Fruit fly (Drosophila melanogaster) whole organism, embryonic: ENCODE data around the gene BtbVII.

Experiments used
- ATbp ChIP-seq: fragments of 200-800 bp; sonication (Bioruptor generic); optimal IDR thresholded peaks from 2 replicates; lab custom pipeline; 2017; ENCODE audit warnings: missing biosample characterization, mild to moderate bottlenecking, missing genetic modification characterization, missing genetic modification reagents
- Asciz ChIP-seq: fragments of 200-800 bp; sonication (Bioruptor generic); optimal IDR thresholded peaks from 2 replicates; lab custom pipeline; 2017; ENCODE audit warnings: missing biosample characterization, mild to moderate bottlenecking, missing genetic modification characterization, missing genetic modification reagents
- BEAF-32 ChIP-seq: fragments of 200-800 bp; sonication (Bioruptor generic); optimal IDR thresholded peaks from 3 replicates; lab custom pipeline; 2017; ENCODE audit warnings: missing biosample characterization, missing genetic modification characterization, mild to moderate bottlenecking, moderate library complexity, missing genetic modification reagents
- CG10431 ChIP-seq: fragments of 200-800 bp; sonication (Bioruptor generic); optimal IDR thresholded peaks from 3 replicates; lab custom pipeline; 2018; ENCODE audit warnings: missing biosample characterization, mild to moderate bottlenecking, missing genetic modification characterization
- CG11085 ChIP-seq: fragments of 200-800 bp; sonication (Bioruptor generic); IDR thresholded peaks from 2 replicates; pipeline ENCODE4 v1.3.6; 2022; ENCODE audit warnings: missing biosample characterization, missing genetic modification characterization
- CG11093 ChIP-seq: fragments of 200-800 bp; sonication (Bioruptor generic); IDR thresholded peaks from 3 replicates; pipeline ENCODE4 v1.3.6; 2022; ENCODE audit warnings: missing biosample characterization, missing genetic modification characterization
- CG13894 ChIP-seq: fragments of 200-800 bp; sonication (Bioruptor generic); optimal IDR thresholded peaks from 3 replicates; lab custom pipeline; 2018; ENCODE audit warnings: missing biosample characterization, mild to moderate bottlenecking, missing genetic modification characterization, moderate library complexity
- CG14965 ChIP-seq: fragments of 200-800 bp; sonication (Bioruptor generic); optimal IDR thresholded peaks from 2 replicates; lab custom pipeline; 2016; ENCODE audit warnings: missing biosample characterization, missing genetic modification characterization, borderline replicate concordance
- CG15514 ChIP-seq: fragments of 200-800 bp; sonication (Bioruptor generic); optimal IDR thresholded peaks from 3 replicates; lab custom pipeline; 2017; ENCODE audit warnings: missing biosample characterization, missing genetic modification characterization, mild to moderate bottlenecking, moderate library complexity, missing genetic modification reagents
- CG2678 ChIP-seq: fragments of 200-800 bp; sonication (Bioruptor generic); optimal IDR thresholded peaks from 3 replicates; lab custom pipeline; 2019; ENCODE audit warnings: missing biosample characterization, mild to moderate bottlenecking, missing genetic modification characterization, moderate library complexity
- CG30403 ChIP-seq: fragments of 200-800 bp; sonication (Bioruptor generic); optimal IDR thresholded peaks from 3 replicates; lab custom pipeline; 2016; ENCODE audit warnings: missing biosample characterization, missing genetic modification characterization
- CG3838 ChIP-seq: fragments of 200-800 bp; sonication (Bioruptor generic); optimal IDR thresholded peaks from 3 replicates; lab custom pipeline; 2016; ENCODE audit warnings: missing biosample characterization, missing genetic modification characterization
- CG42726 ChIP-seq: fragments of 200-800 bp; sonication (Bioruptor generic); IDR thresholded peaks from 2 replicates; pipeline ENCODE4 v1.3.6; 2022; ENCODE audit warnings: missing biosample characterization, missing genetic modification characterization; ENCODE audit not compliant: partially characterized antibody
- CG4360 ChIP-seq: fragments of 200-800 bp; sonication (Bioruptor generic); IDR thresholded peaks from 2 replicates; pipeline ENCODE4 v1.3.6; 2022; ENCODE audit warnings: missing biosample characterization, missing genetic modification characterization
- CG4617 ChIP-seq: fragments of 200-800 bp; sonication (Bioruptor generic); optimal IDR thresholded peaks from 3 replicates; lab custom pipeline; 2016; ENCODE audit warnings: missing biosample characterization, missing genetic modification characterization, borderline replicate concordance
- CG6272 ChIP-seq: fragments of 200-800 bp; sonication (Bioruptor generic); IDR thresholded peaks from 2 replicates; pipeline ENCODE4 v1.3.6; 2022; ENCODE audit warnings: missing biosample characterization, missing genetic modification characterization
- CG6813 ChIP-seq: fragments of 200-800 bp; sonication (Bioruptor generic); optimal IDR thresholded peaks from 2 replicates; lab custom pipeline; 2017; ENCODE audit warnings: missing biosample characterization, missing genetic modification characterization, mild to moderate bottlenecking, moderate library complexity, missing genetic modification reagents
- CG7963 ChIP-seq: fragments of 200-800 bp; sonication (Bioruptor generic); IDR thresholded peaks from 3 replicates; pipeline ENCODE4 v1.3.6; 2022; ENCODE audit warnings: missing biosample characterization, missing genetic modification characterization; ENCODE audit not compliant: partially characterized antibody
- Dad ChIP-seq: fragments of 200-800 bp; sonication (Bioruptor generic); optimal IDR thresholded peaks from 3 replicates; lab custom pipeline; 2016; ENCODE audit warnings: missing biosample characterization, missing genetic modification characterization
- Dip3 ChIP-seq: fragments of 200-800 bp; sonication (Bioruptor generic); optimal IDR thresholded peaks from 3 replicates; lab custom pipeline; 2016; ENCODE audit warnings: missing biosample characterization, missing genetic modification characterization
- Doc3 ChIP-seq: fragments of 200-800 bp; sonication (Bioruptor generic); IDR thresholded peaks from 3 replicates; pipeline ENCODE4 v1.3.6; 2022; ENCODE audit warnings: missing biosample characterization, missing genetic modification characterization; ENCODE audit not compliant: partially characterized antibody
- Eip74EF ChIP-seq, 2 experiments: fragments of 200-800 bp in 1 of 2; fragments of >200 bp in 1 of 2; sonication (Bioruptor generic) in 1 of 2; optimal IDR thresholded peaks; 2 replicates each; lab custom pipeline; 2017 to 2019; ENCODE audit warnings: missing biosample characterization in 2 of 2, missing genetic modification characterization in 2 of 2, mild to moderate bottlenecking in 1 of 2, moderate library complexity in 1 of 2
- Hmr ChIP-seq: fragments of 200-800 bp; sonication (Bioruptor generic); optimal IDR thresholded peaks from 3 replicates; lab custom pipeline; 2017; ENCODE audit warnings: mild to moderate bottlenecking, missing biosample characterization, missing genetic modification reagents, missing genetic modification characterization
- Hr51 ChIP-seq, 2 experiments: fragments of 200-800 bp; sonication (Bioruptor generic); optimal IDR thresholded peaks; 2 replicates in 1 of 2; 3 replicates in 1 of 2; lab custom pipeline; 2016 to 2018; ENCODE audit warnings: missing biosample characterization in 2 of 2, missing genetic modification characterization in 2 of 2, mild to moderate bottlenecking in 1 of 2, moderate library complexity in 1 of 2
- Hsf ChIP-seq: fragments of 200-800 bp; sonication (Bioruptor generic); optimal IDR thresholded peaks from 3 replicates; lab custom pipeline; 2016; ENCODE audit warnings: missing biosample characterization, missing genetic modification characterization
- Mad ChIP-seq: fragments of 200-800 bp; sonication (Bioruptor generic); optimal IDR thresholded peaks from 2 replicates; lab custom pipeline; 2016; ENCODE audit warnings: missing biosample characterization, missing genetic modification characterization
- Poxn ChIP-seq: fragments of 200-800 bp; sonication (Bioruptor generic); IDR thresholded peaks from 2 replicates; pipeline ENCODE4 v1.3.6; 2022; ENCODE audit warnings: missing biosample characterization, missing genetic modification characterization
- Spps ChIP-seq: fragments of 200-800 bp; sonication (Bioruptor generic); optimal IDR thresholded peaks from 2 replicates; lab custom pipeline; 2018; ENCODE audit warnings: missing biosample characterization, mild to moderate bottlenecking, missing genetic modification characterization
- caup ChIP-seq: fragments of 200-800 bp; sonication (Bioruptor generic); optimal IDR thresholded peaks from 3 replicates; lab custom pipeline; 2017; ENCODE audit warnings: missing biosample characterization, mild to moderate bottlenecking, missing genetic modification characterization, moderate library complexity; ENCODE audit not compliant: severe bottlenecking
- da ChIP-seq: fragments of 200-800 bp; sonication (Bioruptor generic); optimal IDR thresholded peaks from 2 replicates; lab custom pipeline; 2016; ENCODE audit warnings: missing biosample characterization, missing genetic modification characterization
- dan ChIP-seq: fragments of 200-800 bp; sonication (Bioruptor generic); IDR thresholded peaks from 2 replicates; pipeline ENCODE4 v1.3.6; 2022; ENCODE audit warnings: missing biosample characterization, missing genetic modification characterization
- dm ChIP-seq: fragments of 200-800 bp; sonication (Bioruptor generic); optimal IDR thresholded peaks from 3 replicates; lab custom pipeline; 2016; ENCODE audit warnings: missing biosample characterization, missing genetic modification characterization
- en ChIP-seq: fragments of 200-800 bp; sonication (Bioruptor generic); optimal IDR thresholded peaks from 2 replicates; lab custom pipeline; 2016; ENCODE audit warnings: missing biosample characterization, missing genetic modification characterization
- exex ChIP-seq: fragments of 200-800 bp; sonication (Bioruptor generic); optimal IDR thresholded peaks from 4 replicates; lab custom pipeline; 2018; ENCODE audit warnings: missing biosample characterization, mild to moderate bottlenecking, missing genetic modification characterization, moderate library complexity
- fd96Cb ChIP-seq: fragments of 200-800 bp; sonication (Bioruptor generic); optimal IDR thresholded peaks from 2 replicates; lab custom pipeline; 2018; ENCODE audit warnings: missing biosample characterization, mild to moderate bottlenecking, missing genetic modification characterization, moderate library complexity
- gro ChIP-seq: fragments of 200-800 bp; sonication (Bioruptor generic); optimal IDR thresholded peaks from 2 replicates; lab custom pipeline; 2016; ENCODE audit warnings: missing biosample characterization, missing genetic modification characterization
- kah ChIP-seq: fragments of 200-800 bp; sonication (Bioruptor generic); optimal IDR thresholded peaks from 2 replicates; lab custom pipeline; 2018; ENCODE audit warnings: missing biosample characterization, mild to moderate bottlenecking, missing genetic modification characterization
- klu ChIP-seq: fragments of 200-800 bp; sonication (Bioruptor generic); IDR thresholded peaks from 2 replicates; pipeline ENCODE4 v1.3.6; 2022; ENCODE audit warnings: missing biosample characterization, missing genetic modification characterization
- mirr ChIP-seq: fragments of 200-800 bp; sonication (Bioruptor generic); optimal IDR thresholded peaks from 3 replicates; lab custom pipeline; 2018; ENCODE audit warnings: missing biosample characterization, mild to moderate bottlenecking, missing genetic modification characterization
- org-1 ChIP-seq: fragments of 200-800 bp; sonication (Bioruptor generic); optimal IDR thresholded peaks from 2 replicates; lab custom pipeline; 2017; ENCODE audit warnings: missing biosample characterization, missing genetic modification characterization
- pan ChIP-seq, 4 experiments: fragments of >200 bp in 3 of 4; fragments of 200-800 bp in 1 of 4; sonication (Bioruptor generic) in 1 of 4; optimal IDR thresholded peaks in 3 of 4; IDR thresholded peaks in 1 of 4; 2 replicates each; pipeline versions ENCODE4 v1.3.6 to Lab custom; 2017 to 2022; ENCODE audit warnings: missing biosample characterization in 2 of 4, missing genetic modification characterization in 2 of 4, mixed read lengths in 1 of 4
- pum ChIP-seq: fragments of 200-800 bp; sonication (Bioruptor generic); optimal IDR thresholded peaks from 2 replicates; lab custom pipeline; 2016; ENCODE audit warnings: missing biosample characterization, missing genetic modification characterization
- ro ChIP-seq: fragments of 200-800 bp; sonication (Bioruptor generic); IDR thresholded peaks from 2 replicates; pipeline ENCODE4 v1.3.6; 2022; ENCODE audit warnings: missing biosample characterization, missing genetic modification characterization
- shn ChIP-seq: fragments of 200-800 bp; sonication (Bioruptor generic); optimal IDR thresholded peaks from 3 replicates; lab custom pipeline; 2016; ENCODE audit warnings: missing biosample characterization, missing genetic modification characterization
- sim ChIP-seq: fragments of 200-800 bp; sonication (Bioruptor generic); IDR thresholded peaks from 2 replicates; pipeline ENCODE4 v1.3.6; 2022; ENCODE audit warnings: missing biosample characterization, missing genetic modification characterization
- ssp ChIP-seq: fragments of 200-800 bp; sonication (Bioruptor generic); IDR thresholded peaks from 2 replicates; pipeline ENCODE4 v1.3.6; 2022; ENCODE audit warnings: missing biosample characterization, missing genetic modification characterization
- tgo ChIP-seq: fragments of 200-800 bp; sonication (Bioruptor generic); IDR thresholded peaks from 3 replicates; pipeline ENCODE4 v1.3.6; 2022; ENCODE audit warnings: missing biosample characterization, missing genetic modification characterization
- usp ChIP-seq: fragments of >200 bp; optimal IDR thresholded peaks from 2 replicates; lab custom pipeline; 2017; ENCODE audit warnings: missing biosample characterization, missing genetic modification characterization
- vnd ChIP-seq: fragments of 200-800 bp; sonication (Bioruptor generic); IDR thresholded peaks from 3 replicates; pipeline ENCODE4 v1.3.6; 2022; ENCODE audit warnings: missing biosample characterization, missing genetic modification characterization; ENCODE audit not compliant: partially characterized antibody

The BtbVII gene

dm6 chr3L:3127544-3127943, 20.9 kb upstream of the BtbVII start, which contains the start of gene promL (continued):
- TF ChIP-seq Hr51 (GFP tag; optimal IDR thresholded peaks at IDR 0.05; lab: Kevin White, UChicago): peak; percentile 18 to 52
- no peak for TF ChIP-seq Dip3 (GFP tag; lab: Kevin White, UChicago)
- TF ChIP-seq BEAF-32 (GFP tag; lab: Kevin White, UChicago): peak; percentile 47
- TF ChIP-seq CG10431 (GFP tag; lab: Kevin White, UChicago): peak; percentile 66
- no peak for TF ChIP-seq pan (optimal IDR thresholded peaks at IDR 0.05; lab: Kevin White, UChicago)
- TF ChIP-seq pan (GFP tag; optimal IDR thresholded peaks at IDR 0.05 in 1 of 2, IDR thresholded peaks at IDR 0.05 in 1 of 2): peak in 1 of 2 experiments; percentile 30
- no peak for TF ChIP-seq ssp (GFP tag; lab: Robert Waterston, UW)
- peak; percentile 16 for TF ChIP-seq pum
- no peak for TF ChIP-seq vnd
- TF ChIP-seq CG42726: peak; percentile 48; the same call in 1 of the 2 replicates
- TF ChIP-seq Hsf: peak; percentile 60
- TF ChIP-seq Mad: peak; percentile 66
- TF ChIP-seq CG6813: peak; percentile 48
- peak; percentile 14 for TF ChIP-seq Spps (tag; lab: Kevin White, UChicago)
- peak; percentile 74 for TF ChIP-seq CG4617 (GFP tag; lab: Kevin White, UChicago)
- TF ChIP-seq CG11093 (GFP tag; lab: Robert Waterston, UW): no peak
- no peak for TF ChIP-seq usp
- peak; percentile 41 for TF ChIP-seq CG2678 (tag; lab: Kevin White, UChicago)
- 0 out of 2 replicates have a peak, but pooled peaks have one; percentile 4 for TF ChIP-seq sim (GFP tag; lab: Robert Waterston, UW)
- peak; percentile 55 for TF ChIP-seq ATbp
- TF ChIP-seq CG7963: no peak
- peak; percentile 13 for TF ChIP-seq Dad (GFP tag; lab: Kevin White, UChicago)
- peak; percentile 49 for TF ChIP-seq CG30403 (GFP tag; lab: Kevin White, UChicago)
- no peak for TF ChIP-seq kah (GFP tag; lab: Kevin White, UChicago)
- peak; percentile 40 for TF ChIP-seq org-1 (GFP tag; lab: Kevin White, UChicago)
- TF ChIP-seq CG4360 (GFP tag; lab: Robert Waterston, UW): no peak; the same call in 1 of the 2 replicates
- TF ChIP-seq dan (GFP tag; lab: Robert Waterston, UW): no peak
- peak; percentile 88 for TF ChIP-seq CG15514 (GFP tag; lab: Kevin White, UChicago)
- no peak for TF ChIP-seq Doc3 (GFP tag; lab: Robert Waterston, UW)
- no peak for TF ChIP-seq Poxn (GFP tag; lab: Robert Waterston, UW)
- peak; percentile 76 for TF ChIP-seq caup (GFP tag; lab: Kevin White, UChicago)
- TF ChIP-seq exex (tag; lab: Kevin White, UChicago): no peak
- TF ChIP-seq gro (GFP tag; lab: Kevin White, UChicago): peak; percentile 77
- TF ChIP-seq CG3838 (GFP tag; lab: Kevin White, UChicago): peak; percentile 15
- TF ChIP-seq ro (GFP tag; lab: Robert Waterston, UW): no peak
- no peak for TF ChIP-seq klu (GFP tag; lab: Robert Waterston, UW)
- no peak for TF ChIP-seq da (GFP tag; lab: Kevin White, UChicago)
- peak; percentile 7 for TF ChIP-seq en (GFP tag; lab: Kevin White, UChicago)
- TF ChIP-seq mirr (GFP tag; lab: Kevin White, UChicago): peak; percentile 47
- TF ChIP-seq Asciz: peak; percentile 50
- no peak for TF ChIP-seq CG6272 (GFP tag; lab: Robert Waterston, UW)
- peak; percentile 3 for TF ChIP-seq CG14965 (GFP tag; lab: Kevin White, UChicago)
- peak; percentile 53 for TF ChIP-seq dm
- no peak for TF ChIP-seq CG11085
- TF ChIP-seq CG13894 (tag; lab: Kevin White, UChicago): peak; percentile 73
- peak; percentile 8 for TF ChIP-seq shn (GFP tag; lab: Kevin White, UChicago)
- peak in 1 of 2 experiments; percentile 48 for TF ChIP-seq Eip74EF (GFP tag; optimal IDR thresholded peaks at IDR 0.05; lab: Kevin White, UChicago)
- TF ChIP-seq tgo (GFP tag; lab: Robert Waterston, UW): no peak; the same call in 2 of the 3 replicates
- TF ChIP-seq Hmr (GFP tag; lab: Kevin White, UChicago): peak; percentile 93
- no peak for TF ChIP-seq fd96Cb (tag; lab: Kevin White, UChicago)
